Worm (Caenorhabditis elegans): ENCODE data around the gene grd-9.

ce11 chrV:5893015-5893414 lies 2.1 kb upstream of the grd-9 start, which contains the start of gene C04E6.7:
- TF ChIP-seq ceh-36 (tag; optimal IDR thresholded peaks at IDR 0.05) (no peak), ama-1 (optimal IDR thresholded peaks at IDR 0.05) (no peak), tbx-37 (GFP tag; conservative IDR thresholded peaks at IDR 0.05) (no peak), sea-1 (GFP tag; conservative IDR thresholded peaks at IDR 0.05) (no peak), hmg-4 (GFP tag; optimal IDR thresholded peaks at IDR 0.05) (no peak)

All from whole organism, early embryonic.